Worm (Caenorhabditis elegans) whole organism, midembryonic: ENCODE results near the gene ztf-29.

ENCODE experiments used
- T22C8.4 ChIP-seq: fragments of 200-800 bp; sonication (Bioruptor generic); IDR thresholded peaks from 2 replicates; pipeline ENCODE4 v1.3.6; 2022; ENCODE audit warnings: missing genetic modification characterization, missing compliant biosample characterization
- cog-1 ChIP-seq: sonication (generic microtip); optimal IDR thresholded peaks from 2 replicates; lab custom pipeline; 2016; ENCODE audit warnings: missing genetic modification characterization, missing compliant biosample characterization
- flt-1 ChIP-seq: fragments of 200-800 bp; sonication (Bioruptor generic); IDR thresholded peaks from 2 replicates; pipeline ENCODE4 v1.3.6; 2022; ENCODE audit warnings: missing genetic modification characterization, missing compliant biosample characterization
- med-1 ChIP-seq: sonication (generic microtip); optimal IDR thresholded peaks from 2 replicates; lab custom pipeline; 2017; ENCODE audit warnings: missing genetic modification characterization, mild to moderate bottlenecking, missing compliant biosample characterization, antibody characterized with exemption, missing genetic modification reagents; ENCODE audit not compliant: insufficient read depth
- ref-1 ChIP-seq: fragments of 200-800 bp; sonication (Bioruptor generic); conservative IDR thresholded peaks from 2 replicates; pipeline ENCODE4 v1.3.6; 2022; ENCODE audit warnings: missing genetic modification reagents, missing genetic modification characterization, missing compliant biosample characterization

- TF ChIP-seq cog-1 (tag; lab: Kevin White, UChicago) (no peak), med-1 (GFP tag; lab: Kevin White, UChicago) (no peak), flt-1 (GFP tag; lab: Robert Waterston, UW) (no peak), T22C8.4 (GFP tag; lab: Robert Waterston, UW) (no peak), ref-1 (GFP tag; lab: Robert Waterston, UW) (no peak)
These were observed 29.3 kb downstream of the ztf-29 start for ce11 chrIII:11590255-11590654.
